Worm (Caenorhabditis elegans) whole organism, late embryonic: Measurements from ENCODE around the gene sre-53.
A peak's percentile ranks its signal among the peaks of the same experiment; 100 is the strongest.

ENCODE experiments used
- C08G9.2 ChIP-seq: sonication (generic microtip); optimal IDR thresholded peaks from 2 replicates; lab custom pipeline; 2016; ENCODE audit warnings: mild to moderate bottlenecking, missing genetic modification characterization, moderate library complexity, missing compliant biosample characterization
- K09A11.1 ChIP-seq: sonication (generic microtip); optimal IDR thresholded peaks from 2 replicates; lab custom pipeline; 2017; ENCODE audit warnings: antibody characterized with exemption, mild to moderate bottlenecking, missing genetic modification characterization, missing compliant biosample characterization; ENCODE audit not compliant: insufficient read depth
- Y22D7AL.16 ChIP-seq: sonication (generic microtip); optimal IDR thresholded peaks from 2 replicates; lab custom pipeline; 2016; ENCODE audit warnings: missing genetic modification characterization, missing compliant biosample characterization
- ceh-18 ChIP-seq: sonication (generic microtip); optimal IDR thresholded peaks from 2 replicates; lab custom pipeline; 2016; ENCODE audit warnings: missing genetic modification characterization, missing compliant biosample characterization
- ceh-19 ChIP-seq: fragments of 200-800 bp; sonication (Bioruptor generic); optimal IDR thresholded peaks from 2 replicates; lab custom pipeline; 2018; ENCODE audit warnings: mild to moderate bottlenecking, missing genetic modification characterization, missing compliant biosample characterization
- ceh-30 ChIP-seq: fragments of 150-350 bp; optimal IDR thresholded peaks from 2 replicates; lab custom pipeline; 2014; ENCODE audit warnings: missing biosample characterization, missing genetic modification characterization
- ceh-6 ChIP-seq: fragments of 200-800 bp; sonication (Bioruptor generic); optimal IDR thresholded peaks from 2 replicates; lab custom pipeline; 2018; ENCODE audit warnings: mild to moderate bottlenecking, missing genetic modification characterization, missing compliant biosample characterization
- ceh-9 ChIP-seq: sonication (generic microtip); optimal IDR thresholded peaks from 2 replicates; lab custom pipeline; 2016; ENCODE audit warnings: mild to moderate bottlenecking, missing genetic modification characterization, inconsistent platforms, missing compliant biosample characterization
- eyg-1 ChIP-seq: sonication (generic microtip); optimal IDR thresholded peaks from 2 replicates; lab custom pipeline; 2016; ENCODE audit warnings: missing genotype, missing genetic modification characterization, missing compliant biosample characterization
- fkh-10 ChIP-seq: fragments of 150-350 bp; optimal IDR thresholded peaks from 2 replicates; lab custom pipeline; 2014; ENCODE audit warnings: missing biosample characterization, missing genetic modification reagents, missing genetic modification characterization
- hlh-15 ChIP-seq: sonication (generic microtip); optimal IDR thresholded peaks from 2 replicates; lab custom pipeline; 2016; ENCODE audit warnings: missing genetic modification characterization, missing compliant biosample characterization
- hlh-6 ChIP-seq: sonication (generic microtip); optimal IDR thresholded peaks from 2 replicates; lab custom pipeline; 2016; ENCODE audit warnings: missing genotype, missing genetic modification characterization, missing compliant biosample characterization
- hlh-8 ChIP-seq: sonication (generic microtip); optimal IDR thresholded peaks from 2 replicates; lab custom pipeline; 2016; ENCODE audit warnings: missing genotype, missing genetic modification characterization, missing compliant biosample characterization
- lin-11 ChIP-seq: fragments of 200-800 bp; sonication (Bioruptor generic); optimal IDR thresholded peaks from 2 replicates; lab custom pipeline; 2018; ENCODE audit warnings: mild to moderate bottlenecking, missing genetic modification characterization, missing compliant biosample characterization
- nhr-11 ChIP-seq: fragments of 150-350 bp; optimal IDR thresholded peaks from 2 replicates; lab custom pipeline; 2014; ENCODE audit warnings: missing biosample characterization, missing genetic modification characterization
- nhr-232 ChIP-seq: sonication (generic microtip); optimal IDR thresholded peaks from 2 replicates; lab custom pipeline; 2016; ENCODE audit warnings: missing genetic modification characterization, missing compliant biosample characterization
- pax-1 ChIP-seq: fragments of 150-350 bp; optimal IDR thresholded peaks from 2 replicates; lab custom pipeline; 2014; ENCODE audit warnings: missing biosample characterization, missing genetic modification characterization
- pha-2 ChIP-seq: sonication (generic microtip); optimal IDR thresholded peaks from 2 replicates; lab custom pipeline; 2017; ENCODE audit warnings: mild to moderate bottlenecking, missing genetic modification characterization, missing compliant biosample characterization
- pqm-1 ChIP-seq: sonication (generic microtip); optimal IDR thresholded peaks from 2 replicates; lab custom pipeline; 2016; ENCODE audit warnings: missing genetic modification characterization, missing compliant biosample characterization
- pros-1 ChIP-seq: fragments of 150-350 bp; optimal IDR thresholded peaks from 2 replicates; lab custom pipeline; 2014; ENCODE audit warnings: missing biosample characterization, missing genetic modification reagents, missing genetic modification characterization
- ref-2 ChIP-seq: sonication (generic microtip); optimal IDR thresholded peaks from 2 replicates; lab custom pipeline; 2016; ENCODE audit warnings: missing genetic modification characterization, missing compliant biosample characterization
- sdc-2 ChIP-seq: sonication (generic microtip); optimal IDR thresholded peaks from 2 replicates; lab custom pipeline; 2016; ENCODE audit warnings: missing genotype, missing genetic modification characterization, missing compliant biosample characterization
- sox-4 ChIP-seq: sonication (generic microtip); optimal IDR thresholded peaks from 2 replicates; lab custom pipeline; 2017; ENCODE audit warnings: mild to moderate bottlenecking, missing genetic modification characterization, inconsistent platforms, missing compliant biosample characterization
- tbx-7 ChIP-seq: sonication (generic microtip); optimal IDR thresholded peaks from 2 replicates; lab custom pipeline; 2016; ENCODE audit warnings: missing genotype, missing genetic modification characterization, missing compliant biosample characterization
- ttx-3 ChIP-seq: sonication (generic microtip); optimal IDR thresholded peaks from 2 replicates; lab custom pipeline; 2016; ENCODE audit warnings: missing genetic modification reagents, missing genetic modification characterization, missing compliant biosample characterization
- unc-3 ChIP-seq, 2 experiments: fragments of 200-800 bp in 1 of 2; sonication (Bioruptor generic) in 1 of 2; sonication (generic microtip) in 1 of 2; conservative IDR thresholded peaks in 1 of 2; optimal IDR thresholded peaks in 1 of 2; 2 replicates each; pipeline versions ENCODE4 v1.3.6 to Lab custom; 2016 to 2022; ENCODE audit warnings: missing compliant biosample characterization in 2 of 2, missing genetic modification characterization in 2 of 2, missing genetic modification reagents in 1 of 2
- unc-42 ChIP-seq: sonication (generic microtip); optimal IDR thresholded peaks from 2 replicates; lab custom pipeline; 2016; ENCODE audit warnings: missing genotype, missing genetic modification characterization, missing compliant biosample characterization
- unc-86 ChIP-seq: sonication (generic microtip); optimal IDR thresholded peaks from 2 replicates; lab custom pipeline; 2016; ENCODE audit warnings: missing genetic modification characterization, missing compliant biosample characterization

The sre-53 gene

ce11 chrII:12280360-12280759 lies 42.8 kb downstream of the sre-53 start, which contains the start of gene ife-5:
Gene ife-5 (plus strand): TSS chrII:12280660.
- TF ChIP-seq pros-1 (tag; lab: Kevin White, UChicago) (no peak), C08G9.2 (tag; lab: Kevin White, UChicago) (no peak), nhr-232 (no peak), ceh-6 (no peak), ceh-9 (no peak), ceh-19 (no peak), Y22D7AL.16 (tag; lab: Kevin White, UChicago) (no peak), hlh-6 (tag; lab: Kevin White, UChicago) (no peak), K09A11.1 (tag; lab: Kevin White, UChicago) (no peak), fkh-10 (GFP tag; lab: Kevin White, UChicago) (no peak), ref-2 (tag; lab: Kevin White, UChicago) (no peak), unc-3 (GFP tag; conservative IDR thresholded peaks at IDR 0.05; lab: Robert Waterston, UW) (no peak), unc-3 (tag; optimal IDR thresholded peaks at IDR 0.05; lab: Kevin White, UChicago) (no peak), pha-2 (tag; lab: Kevin White, UChicago) (no peak), sdc-2 (tag; lab: Kevin White, UChicago) (no peak), ceh-18 (no peak), eyg-1 (no peak), unc-86 (tag; lab: Kevin White, UChicago) (no peak), pax-1 (tag; lab: Kevin White, UChicago) (no peak)

ce11 chrII:12279259-12279658 lies 43.9 kb downstream of the sre-53 start, which contains the start of the genes tric-1B.2 and Y57A10A.29:
Gene tric-1B.2 (minus strand): TSS chrII:12279387.
Gene Y57A10A.29 (plus strand): TSS chrII:12279561.
- peak; percentile 61 for TF ChIP-seq unc-42 (tag; lab: Kevin White, UChicago)
- no peak for TF ChIP-seq nhr-232
- no peak for TF ChIP-seq lin-11 (tag; lab: Kevin White, UChicago)
- TF ChIP-seq pqm-1 (tag; lab: Kevin White, UChicago): no peak

DNA sequence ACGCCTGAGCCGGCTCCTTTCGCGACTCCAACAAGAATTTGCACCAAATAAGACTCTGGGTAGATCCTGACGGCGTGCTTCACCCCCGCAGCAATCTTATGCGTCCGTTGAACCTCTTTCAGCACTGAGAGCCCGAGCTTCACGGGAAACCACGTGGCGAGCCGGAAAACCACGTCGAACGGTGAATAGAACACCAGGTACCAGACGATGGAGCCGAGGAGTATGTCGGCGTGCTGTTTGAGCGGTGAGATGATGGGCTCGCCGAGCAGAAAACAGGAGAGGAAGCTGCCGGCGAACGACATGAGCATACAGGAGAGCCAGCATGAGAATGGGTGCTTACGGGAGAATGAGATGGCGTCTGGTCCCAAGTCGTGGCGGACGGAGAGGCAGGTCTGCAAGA lies 44.6 kb downstream of the sre-53 start:
- TF ChIP-seq ceh-30: no peak
- TF ChIP-seq C08G9.2 (tag; lab: Kevin White, UChicago): no peak

DNA sequence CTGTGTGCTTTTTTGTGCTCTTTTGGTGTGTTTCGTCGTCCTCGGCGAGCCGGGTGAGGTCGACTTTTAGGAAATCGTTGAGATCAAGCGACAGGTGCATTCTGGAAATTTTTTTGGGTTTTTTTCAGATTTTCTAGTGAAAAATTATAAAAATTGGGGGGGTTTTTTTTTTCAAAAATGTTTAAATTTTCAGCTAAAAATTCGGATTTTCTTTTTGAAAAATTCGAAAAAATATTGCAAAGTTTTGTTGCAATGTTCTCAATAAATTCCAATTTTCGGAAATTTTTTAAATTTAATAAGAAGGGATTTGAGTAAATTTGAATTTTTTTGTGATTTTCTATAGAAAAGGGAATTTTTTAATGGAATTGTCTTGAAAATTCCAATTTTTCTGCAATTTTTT lies 48.3 kb downstream of the sre-53 start, which contains the start of gene Y57A10A.27:
Gene Y57A10A.27, minus strand, starts transcription at position 101 of the 400 bp plus-strand sequence.
- no peak for TF ChIP-seq sox-4 (tag; lab: Kevin White, UChicago)
- no peak for TF ChIP-seq eyg-1
- no peak for TF ChIP-seq ttx-3 (tag; lab: Kevin White, UChicago)
- TF ChIP-seq tbx-7 (tag; lab: Kevin White, UChicago): no peak
- no peak for TF ChIP-seq ceh-18
- TF ChIP-seq unc-3 (GFP tag; conservative IDR thresholded peaks at IDR 0.05; lab: Robert Waterston, UW): no peak
- no peak for TF ChIP-seq unc-3 (tag; optimal IDR thresholded peaks at IDR 0.05; lab: Kevin White, UChicago)
- no peak for TF ChIP-seq hlh-15 (tag; lab: Kevin White, UChicago)
- TF ChIP-seq ceh-19: no peak
- no peak for TF ChIP-seq nhr-11 (tag; lab: Kevin White, UChicago)
- no peak for TF ChIP-seq hlh-8 (tag; lab: Kevin White, UChicago)
- TF ChIP-seq ceh-9: no peak
